Worm (Caenorhabditis elegans): ENCODE measurements around the gene H04D03.4.

The H04D03.4 gene

ce11 chrIII:10479180-10479579, 28.3 kb upstream of the H04D03.4 start, which contains the start of gene D2045.7:
Gene D2045.7, plus strand, starts transcription at chrIII:10479480.
- TF ChIP-seq irx-1 (tag; optimal IDR thresholded peaks at IDR 0.05) (no peak), C34B4.2 (tag; optimal IDR thresholded peaks at IDR 0.05) (no peak), mab-9 (GFP tag; IDR thresholded peaks at IDR 0.05) (no peak), lin-35 (GFP tag; optimal IDR thresholded peaks at IDR 0.05) (no peak), mef-2 (tag; optimal IDR thresholded peaks at IDR 0.05) (no peak), dpl-1 (GFP tag; optimal IDR thresholded peaks at IDR 0.05) (no peak), ceh-63 (GFP tag; optimal IDR thresholded peaks at IDR 0.05) (no peak), elt-3 (tag; optimal IDR thresholded peaks at IDR 0.05) (no peak), aly-2 (tag; optimal IDR thresholded peaks at IDR 0.05) (no peak), hlh-4 (tag; optimal IDR thresholded peaks at IDR 0.05) (no peak)

ce11 chrIII:10474945-10475344, 24.0 kb upstream of the H04D03.4 start, which contains the start of gene D2045.9:
Gene D2045.9, plus strand, starts transcription at chrIII:10475245.
- no peak for TF ChIP-seq snu-23 (GFP tag; optimal IDR thresholded peaks at IDR 0.05)
- no peak for TF ChIP-seq aha-1 (tag; optimal IDR thresholded peaks at IDR 0.05)
- TF ChIP-seq ceh-8 (GFP tag; optimal IDR thresholded peaks at IDR 0.05): no peak
- TF ChIP-seq egl-27 (tag; optimal IDR thresholded peaks at IDR 0.05): no peak
- no peak for TF ChIP-seq unc-30 (tag; optimal IDR thresholded peaks at IDR 0.05)
- no peak for TF ChIP-seq aly-2 (tag; optimal IDR thresholded peaks at IDR 0.05)
- TF ChIP-seq tlp-1 (tag; optimal IDR thresholded peaks at IDR 0.05): no peak
- no peak for TF ChIP-seq lin-35 (GFP tag; optimal IDR thresholded peaks at IDR 0.05)
- no peak for TF ChIP-seq fkh-10 (GFP tag; optimal IDR thresholded peaks at IDR 0.05)
- TF ChIP-seq unc-62 (GFP tag; optimal IDR thresholded peaks at IDR 0.05): no peak
- TF ChIP-seq ces-1 (GFP tag; optimal IDR thresholded peaks at IDR 0.05): no peak
- TF ChIP-seq sox-4 (tag; optimal IDR thresholded peaks at IDR 0.05): no peak
- no peak for TF ChIP-seq fkh-4 (tag; optimal IDR thresholded peaks at IDR 0.05; ENCODE audit: borderline replicate concordance)
- TF ChIP-seq lin-39 (tag; optimal IDR thresholded peaks at IDR 0.05): no peak
- no peak for TF ChIP-seq elt-2 (tag; optimal IDR thresholded peaks at IDR 0.05)
- no peak for TF ChIP-seq fkh-8 (tag; optimal IDR thresholded peaks at IDR 0.05)
- TF ChIP-seq jun-1 (tag; optimal IDR thresholded peaks at IDR 0.05): no peak
- no peak for TF ChIP-seq isw-1 (GFP tag; IDR thresholded peaks at IDR 0.05)

- peak in 1 of 2 experiments; percentile 50 for TF ChIP-seq lin-35 (GFP tag; optimal IDR thresholded peaks at IDR 0.05)
- no peak for TF ChIP-seq fkh-10 (GFP tag; optimal IDR thresholded peaks at IDR 0.05)
- no peak for TF ChIP-seq mab-9 (GFP tag; IDR thresholded peaks at IDR 0.05)
- peak; percentile 98 for TF ChIP-seq skn-1 (tag; optimal IDR thresholded peaks at IDR 0.05)
- TF ChIP-seq C04F5.9 (tag; optimal IDR thresholded peaks at IDR 0.05): no peak
- TF ChIP-seq nhr-20 (tag; optimal IDR thresholded peaks at IDR 0.05): no peak
- no peak for TF ChIP-seq nhr-84 (tag; optimal IDR thresholded peaks at IDR 0.05)
- peak in 1 of 2 experiments; percentile 20 for TF ChIP-seq efl-1 (optimal IDR thresholded peaks at IDR 0.05)
- peak; percentile 18 to 78 for TF ChIP-seq efl-1 (GFP tag; optimal IDR thresholded peaks at IDR 0.05 in 1 of 2)
- TF ChIP-seq lsy-2 (tag; optimal IDR thresholded peaks at IDR 0.05): peak in 1 of 2 experiments; percentile 39
- TF ChIP-seq lir-3 (tag; optimal IDR thresholded peaks at IDR 0.05; ENCODE audit: poor library complexity): no peak
- no peak for TF ChIP-seq alr-1 (tag; optimal IDR thresholded peaks at IDR 0.05; ENCODE audit: borderline replicate concordance)
- TF ChIP-seq blmp-1 (tag; optimal IDR thresholded peaks at IDR 0.05): peak; percentile 1
- TF ChIP-seq dpl-1 (GFP tag; optimal IDR thresholded peaks at IDR 0.05): peak in 1 of 3 experiments; percentile 43
These were observed 20.0 kb upstream of the H04D03.4 start, which contains the start of gene cul-1 for ce11 chrIII:10470927-10471326. Gene cul-1, plus strand, starts transcription at chrIII:10471237.

ce11 chrIII:10469574-10470055, 18.7 kb upstream of the H04D03.4 start, which contains the start of gene D2045.5:
Gene D2045.5, minus strand, starts transcription at chrIII:10469624.
- TF ChIP-seq nhr-90 (tag; optimal IDR thresholded peaks at IDR 0.05; ENCODE audit: poor library complexity): no peak
- TF ChIP-seq mep-1 (tag; optimal IDR thresholded peaks at IDR 0.05): no peak
- no peak for TF ChIP-seq mef-2 (tag; optimal IDR thresholded peaks at IDR 0.05)
- TF ChIP-seq efl-3 (GFP tag; optimal IDR thresholded peaks at IDR 0.05): no peak
- no peak for TF ChIP-seq C04F5.9 (tag; optimal IDR thresholded peaks at IDR 0.05)
- TF ChIP-seq lsy-2 (tag; optimal IDR thresholded peaks at IDR 0.05): no peak
- no peak for TF ChIP-seq irx-1 (tag; optimal IDR thresholded peaks at IDR 0.05)
- no peak for TF ChIP-seq ceh-88 (GFP tag; IDR thresholded peaks at IDR 0.05)
- no peak for TF ChIP-seq tbx-2 (tag; optimal IDR thresholded peaks at IDR 0.05)
- TF ChIP-seq ztf-11 (tag; optimal IDR thresholded peaks at IDR 0.05): no peak
- no peak for TF ChIP-seq snu-23 (GFP tag; optimal IDR thresholded peaks at IDR 0.05)
- no peak for TF ChIP-seq elt-3 (tag; optimal IDR thresholded peaks at IDR 0.05)
